Fruit fly (Drosophila melanogaster): ENCODE data around the gene RluA-2.

Gene RluA-2

DNA sequence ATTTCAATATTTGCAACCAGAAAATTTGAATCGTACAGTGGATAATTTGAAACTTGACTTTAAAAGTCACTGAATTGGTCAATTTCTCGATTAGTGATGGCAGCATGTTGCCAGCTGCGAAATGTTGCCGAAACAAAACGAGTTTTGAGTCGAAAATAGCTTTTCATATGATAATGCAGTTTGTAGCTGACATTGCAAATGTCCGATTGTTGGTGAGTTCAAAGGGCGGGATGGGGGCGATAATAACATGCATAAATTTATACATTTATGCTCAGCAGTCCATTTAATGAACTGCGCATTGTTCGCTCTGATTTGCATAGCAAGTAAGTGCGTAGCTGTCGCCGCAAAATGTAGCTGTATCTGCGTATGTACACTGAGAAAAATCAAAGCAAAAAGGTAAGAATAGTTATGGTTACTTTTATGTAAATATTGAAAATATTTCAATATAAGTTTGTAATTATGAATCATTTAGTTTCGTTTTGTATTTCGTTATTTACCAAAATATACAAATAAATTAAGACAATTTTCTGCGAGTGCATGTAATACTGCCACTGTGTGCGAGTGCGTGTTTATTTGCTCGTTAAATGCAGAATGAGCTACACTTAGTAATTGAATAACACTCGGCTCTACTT lies 50.2 kb downstream of the RluA-2 start, which contains the start of gene Lip4:
Gene Lip4, plus strand, starts transcription at position 620 of the 632 bp plus-strand sequence.
- TF ChIP-seq CG11294 (GFP tag; IDR thresholded peaks at IDR 0.05), result no peak; the same call in 1 of the 2 replicates
- TF ChIP-seq CG32006 (GFP tag; optimal IDR thresholded peaks at IDR 0.05), result peak; percentile 72
- no peak for TF ChIP-seq Hr38 (GFP tag; optimal IDR thresholded peaks at IDR 0.05)
- TF ChIP-seq pdm3 (GFP tag; optimal IDR thresholded peaks at IDR 0.05), result peak; percentile 68
- peak; percentile 10 for TF ChIP-seq CG4318 (GFP tag; optimal IDR thresholded peaks at IDR 0.05)
- peak; percentile 77 for TF ChIP-seq Hr4 (GFP tag; optimal IDR thresholded peaks at IDR 0.05)
- peak; percentile 58 for TF ChIP-seq achi (GFP tag; optimal IDR thresholded peaks at IDR 0.05)
- peak; percentile 80 for TF ChIP-seq CG15336 (GFP tag; IDR thresholded peaks at IDR 0.05)
- TF ChIP-seq CG7368 (GFP tag; optimal IDR thresholded peaks at IDR 0.05), result peak; percentile 62
- TF ChIP-seq salr (GFP tag; optimal IDR thresholded peaks at IDR 0.05), result peak in 1 of 2 experiments; percentile 35
- TF ChIP-seq fd85E (GFP tag; optimal IDR thresholded peaks at IDR 0.05), result no peak
- TF ChIP-seq eg (GFP tag; IDR thresholded peaks at IDR 0.05), result peak; percentile 85
- TF ChIP-seq spab (GFP tag; optimal IDR thresholded peaks at IDR 0.05), result peak; percentile 63
- TF ChIP-seq vri (GFP tag; optimal IDR thresholded peaks at IDR 0.05), result peak; percentile 14
- TF ChIP-seq cyc (GFP tag; optimal IDR thresholded peaks at IDR 0.05), result peak; percentile 42
- TF ChIP-seq CG34406 (GFP tag; optimal IDR thresholded peaks at IDR 0.05), result peak; percentile 65
- peak; percentile 38 for TF ChIP-seq CG11902 (GFP tag; optimal IDR thresholded peaks at IDR 0.05)
- peak; percentile 73 for TF ChIP-seq CG3919 (GFP tag; optimal IDR thresholded peaks at IDR 0.05)
- no peak for TF ChIP-seq CG6163 (GFP tag; IDR thresholded peaks at IDR 0.05)
- peak; percentile 49 for TF ChIP-seq CG11762 (GFP tag; optimal IDR thresholded peaks at IDR 0.05; ENCODE audit: insufficient read depth)
- TF ChIP-seq topi (GFP tag; optimal IDR thresholded peaks at IDR 0.05), result peak; percentile 50
- peak; percentile 90 for TF ChIP-seq Eip78C (GFP tag)
- peak; percentile 26 for TF ChIP-seq CG16779 (tag; optimal IDR thresholded peaks at IDR 0.05)
- TF ChIP-seq Hr39 (GFP tag; optimal IDR thresholded peaks at IDR 0.05), result peak; percentile 47
- TF ChIP-seq Ets21C (GFP tag; optimal IDR thresholded peaks at IDR 0.05), result peak; percentile 17
- TF ChIP-seq Lpt (GFP tag; optimal IDR thresholded peaks at IDR 0.05), result peak; percentile 54
- TF ChIP-seq ss (GFP tag; optimal IDR thresholded peaks at IDR 0.05), result peak; percentile 47 to 70
- peak; percentile 46 for TF ChIP-seq Sox14 (GFP tag; optimal IDR thresholded peaks at IDR 0.05)
- TF ChIP-seq CG6854 (GFP tag; optimal IDR thresholded peaks at IDR 0.05), result no peak
- TF ChIP-seq Met (GFP tag; optimal IDR thresholded peaks at IDR 0.05), result peak; percentile 46
- peak; percentile 54 for TF ChIP-seq CG31627 (GFP tag; optimal IDR thresholded peaks at IDR 0.05)
- TF ChIP-seq fd59A (GFP tag; optimal IDR thresholded peaks at IDR 0.05), result peak; percentile 54
- peak; percentile 40 for TF ChIP-seq Sox15 (GFP tag; optimal IDR thresholded peaks at IDR 0.05)
- peak; percentile 87; the same call in 2 of the 3 replicates for TF ChIP-seq CG8119 (GFP tag; IDR thresholded peaks at IDR 0.05)
- peak; percentile 64 for TF ChIP-seq CG10631 (GFP tag; optimal IDR thresholded peaks at IDR 0.05)
- TF ChIP-seq Sox102F (GFP tag; optimal IDR thresholded peaks at IDR 0.05), result peak; percentile 51
- peak; percentile 42 for TF ChIP-seq fkh (GFP tag; optimal IDR thresholded peaks at IDR 0.05)
- TF ChIP-seq CG10669 (GFP tag; optimal IDR thresholded peaks at IDR 0.05), result peak; percentile 69
- peak; percentile 43 for TF ChIP-seq lz (GFP tag; optimal IDR thresholded peaks at IDR 0.05)
- peak; percentile 56 for TF ChIP-seq Smox (GFP tag; optimal IDR thresholded peaks at IDR 0.05)
- peak; percentile 54 for TF ChIP-seq CG6792 (GFP tag; optimal IDR thresholded peaks at IDR 0.05)
- TF ChIP-seq dsx (GFP tag; optimal IDR thresholded peaks at IDR 0.05; ENCODE audit: poor library complexity, severe bottlenecking), result peak; percentile 73
- TF ChIP-seq CG6276 (GFP tag; optimal IDR thresholded peaks at IDR 0.05), result peak; percentile 56
- TF ChIP-seq CG8632 (GFP tag; optimal IDR thresholded peaks at IDR 0.05), result peak; percentile 57
- TF ChIP-seq Gug (GFP tag; IDR thresholded peaks at IDR 0.05), result peak; percentile 72
- TF ChIP-seq net (GFP tag; optimal IDR thresholded peaks at IDR 0.05), result peak; percentile 65
- peak; percentile 84 for TF ChIP-seq svp (GFP tag)
- TF ChIP-seq esn (GFP tag; optimal IDR thresholded peaks at IDR 0.05), result peak; percentile 65
- TF ChIP-seq CG9139 (GFP tag; optimal IDR thresholded peaks at IDR 0.05), result no peak
- no peak for TF ChIP-seq CG3032 (tag; optimal IDR thresholded peaks at IDR 0.05)
- TF ChIP-seq Eip93F (GFP tag; optimal IDR thresholded peaks at IDR 0.05), result no peak

Data from whole organism, prepupa.